Worm (Caenorhabditis elegans): ENCODE data around the gene pacl-1.

Gene pacl-1

ce11 chrV:16277918-16278317 is 2.7 kb upstream of the pacl-1 start, which contains the start of gene cyp-37B1 (continued):
- TF ChIP-seq dve-1 (tag; optimal IDR thresholded peaks at IDR 0.05; ENCODE audit: insufficient read depth) (peak; percentile 87), mdt-29 (GFP tag; IDR thresholded peaks at IDR 0.05) (no peak), spr-3 (GFP tag; optimal IDR thresholded peaks at IDR 0.05) (no peak), F49E8.2 (tag; optimal IDR thresholded peaks at IDR 0.05; ENCODE audit: borderline replicate concordance) (no peak), unc-39 (tag; optimal IDR thresholded peaks at IDR 0.05) (no peak), nhr-11 (tag; optimal IDR thresholded peaks at IDR 0.05) (no peak), skn-1 (tag; optimal IDR thresholded peaks at IDR 0.05) (no peak), mep-1 (tag; optimal IDR thresholded peaks at IDR 0.05) (no peak), mdl-1 (tag; optimal IDR thresholded peaks at IDR 0.05) (no peak), pha-4 (GFP tag; IDR thresholded peaks at IDR 0.05) (no peak), pha-4 (tag; optimal IDR thresholded peaks at IDR 0.05) (no peak), vab-7 (GFP tag; IDR thresholded peaks at IDR 0.05) (no peak), nhr-102 (tag; optimal IDR thresholded peaks at IDR 0.05) (peak; percentile 73), snpc-1.2 (GFP tag; IDR thresholded peaks at IDR 0.05) (no peak), ceh-32 (tag; optimal IDR thresholded peaks at IDR 0.05; ENCODE audit: poor library complexity) (no peak), ztf-7 (tag; optimal IDR thresholded peaks at IDR 0.05) (no peak), daf-19 (GFP tag; conservative IDR thresholded peaks at IDR 0.05) (no peak), egl-43 (GFP tag; IDR thresholded peaks at IDR 0.05) (no peak), nhr-77 (tag; optimal IDR thresholded peaks at IDR 0.05) (peak; percentile 87), saeg-2 (GFP tag; IDR thresholded peaks at IDR 0.05) (no peak), nhr-6 (tag; optimal IDR thresholded peaks at IDR 0.05) (no peak), lin-15B (tag; optimal IDR thresholded peaks at IDR 0.05) (no peak), attf-4 (tag; optimal IDR thresholded peaks at IDR 0.05) (no peak), dmd-9 (GFP tag; IDR thresholded peaks at IDR 0.05) (no peak), dmd-8 (GFP tag; IDR thresholded peaks at IDR 0.05) (no peak), F44E2.7 (GFP tag; IDR thresholded peaks at IDR 0.05) (no peak), mes-2 (tag; optimal IDR thresholded peaks at IDR 0.05; ENCODE audit: poor library complexity, severe bottlenecking) (no peak), Y5F2A.4 (GFP tag; optimal IDR thresholded peaks at IDR 0.05) (no peak), zip-2 (tag; optimal IDR thresholded peaks at IDR 0.05) (no peak), php-3 (GFP tag; IDR thresholded peaks at IDR 0.05) (peak; percentile 82), nhr-76 (tag; optimal IDR thresholded peaks at IDR 0.05) (no peak), sdz-12 (GFP tag; optimal IDR thresholded peaks at IDR 0.05) (no peak), set-16 (GFP tag; IDR thresholded peaks at IDR 0.05) (no peak), lsy-2 (tag; optimal IDR thresholded peaks at IDR 0.05) (no peak), lin-1 (GFP tag; IDR thresholded peaks at IDR 0.05) (no peak), snpc-4 (tag; optimal IDR thresholded peaks at IDR 0.05) (no peak), fos-1 (tag; optimal IDR thresholded peaks at IDR 0.05) (no peak), nhr-42 (GFP tag; IDR thresholded peaks at IDR 0.05) (no peak), nhr-41 (GFP tag; IDR thresholded peaks at IDR 0.05) (no peak), lim-7 (GFP tag; IDR thresholded peaks at IDR 0.05) (no peak), nhr-237 (tag; optimal IDR thresholded peaks at IDR 0.05) (no peak), lin-29 (GFP tag; IDR thresholded peaks at IDR 0.05) (no peak), lir-3 (tag; optimal IDR thresholded peaks at IDR 0.05) (no peak), dpl-1 (GFP tag; optimal IDR thresholded peaks at IDR 0.05) (no peak), dmd-6 (GFP tag; IDR thresholded peaks at IDR 0.05) (peak; percentile 90), lin-39 (tag; optimal IDR thresholded peaks at IDR 0.05) (no peak), zfp-2 (tag; optimal IDR thresholded peaks at IDR 0.05) (no peak), T26A8.4 (GFP tag; IDR thresholded peaks at IDR 0.05) (no peak)
